Worm (Caenorhabditis elegans) whole organism, mixed stage, embryonic: ENCODE measurements around the gene K10B4.3.

Source experiments
- blmp-1 ChIP-seq: fragments of 150-350 bp; optimal IDR thresholded peaks from 2 replicates; lab custom pipeline; 2014; ENCODE audit warnings: missing biosample characterization, missing genetic modification characterization
- elt-1 ChIP-seq: sonication (generic microtip); optimal IDR thresholded peaks from 2 replicates; lab custom pipeline; 2017; ENCODE audit warnings: missing genetic modification characterization, mild to moderate bottlenecking, missing compliant biosample characterization, antibody characterized with exemption, moderate library complexity, borderline replicate concordance; ENCODE audit not compliant: insufficient read depth
- flh-1 ChIP-seq: fragments of 200-800 bp; sonication (Bioruptor generic); optimal IDR thresholded peaks from 2 replicates; lab custom pipeline; 2018; ENCODE audit warnings: mild to moderate bottlenecking, missing genetic modification characterization, moderate library complexity, missing compliant biosample characterization
- snpc-4 ChIP-seq: fragments of 150-350 bp; optimal IDR thresholded peaks from 2 replicates; lab custom pipeline; 2014; ENCODE audit warnings: missing biosample characterization, missing genetic modification characterization
- unc-62 ChIP-seq: fragments of 150-350 bp; optimal IDR thresholded peaks from 2 replicates; lab custom pipeline; 2014; ENCODE audit warnings: missing biosample characterization, missing genetic modification reagents, missing genetic modification characterization

DNA sequence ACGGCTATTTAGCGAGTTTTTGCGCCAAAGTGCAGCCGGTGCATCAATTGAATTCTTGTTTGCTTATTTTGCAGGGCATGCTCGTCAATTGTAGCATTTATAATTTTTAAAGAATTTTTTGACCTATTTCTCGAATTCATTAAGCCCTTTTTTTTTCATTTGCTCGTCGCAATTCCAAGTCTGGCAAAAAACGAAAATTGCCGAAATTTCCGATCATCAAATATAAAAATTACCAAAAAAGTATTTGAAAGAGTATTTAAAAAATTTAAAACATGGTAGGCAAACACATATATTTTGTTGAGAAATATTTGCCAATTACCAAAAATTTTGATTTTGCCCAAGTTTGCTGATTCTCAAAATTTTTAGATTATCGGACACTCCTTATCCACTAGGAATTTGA, 36.9 kb downstream of the K10B4.3 start, which contains the start of gene C50D2.6:
- TF ChIP-seq elt-1 (tag; lab: Kevin White, UChicago) (no peak), blmp-1 (tag; lab: Kevin White, UChicago) (no peak), flh-1 (GFP tag; lab: Kevin White, UChicago) (no peak), snpc-4 (tag; lab: Kevin White, UChicago) (no peak), unc-62 (GFP tag; lab: Kevin White, UChicago) (no peak)
